Worm (Caenorhabditis elegans) whole organism, late embryonic: ENCODE measurements around the gene fbxa-224.

ENCODE experiments used
- C08G9.2 ChIP-seq: sonication (generic microtip); optimal IDR thresholded peaks from 2 replicates; lab custom pipeline; 2016; ENCODE audit warnings: mild to moderate bottlenecking, missing genetic modification characterization, moderate library complexity, missing compliant biosample characterization
- F13H6.1 ChIP-seq: sonication (generic microtip); optimal IDR thresholded peaks from 2 replicates; lab custom pipeline; 2016; ENCODE audit warnings: missing genetic modification characterization, missing compliant biosample characterization
- K09A11.1 ChIP-seq: sonication (generic microtip); optimal IDR thresholded peaks from 2 replicates; lab custom pipeline; 2017; ENCODE audit warnings: antibody characterized with exemption, mild to moderate bottlenecking, missing genetic modification characterization, missing compliant biosample characterization; ENCODE audit not compliant: insufficient read depth
- ceh-2 ChIP-seq: sonication (generic microtip); optimal IDR thresholded peaks from 2 replicates; lab custom pipeline; 2016; ENCODE audit warnings: missing genotype, missing genetic modification characterization, missing compliant biosample characterization
- ceh-31 ChIP-seq: sonication (generic microtip); optimal IDR thresholded peaks from 2 replicates; lab custom pipeline; 2016; ENCODE audit warnings: missing genetic modification characterization, missing compliant biosample characterization
- ceh-48 ChIP-seq: sonication (generic microtip); optimal IDR thresholded peaks from 2 replicates; lab custom pipeline; 2016; ENCODE audit warnings: missing genetic modification characterization, inconsistent platforms, missing compliant biosample characterization
- elt-2 ChIP-seq: sonication (generic microtip); optimal IDR thresholded peaks from 2 replicates; lab custom pipeline; 2016; ENCODE audit warnings: missing genetic modification reagents, missing genetic modification characterization, missing compliant biosample characterization
- ets-4 ChIP-seq: sonication (generic microtip); optimal IDR thresholded peaks from 2 replicates; lab custom pipeline; 2016; ENCODE audit warnings: missing genetic modification characterization, missing compliant biosample characterization
- fax-1 ChIP-seq: sonication (generic microtip); optimal IDR thresholded peaks from 2 replicates; lab custom pipeline; 2016; ENCODE audit warnings: missing genotype, missing genetic modification characterization, missing compliant biosample characterization
- pax-1 ChIP-seq: fragments of 150-350 bp; optimal IDR thresholded peaks from 2 replicates; lab custom pipeline; 2014; ENCODE audit warnings: missing biosample characterization, missing genetic modification characterization
- pha-4 ChIP-seq: fragments of 150-350 bp; optimal IDR thresholded peaks from 2 replicates; lab custom pipeline; 2018; ENCODE audit warnings: missing biosample characterization, missing genetic modification reagents, missing genetic modification characterization
- sox-4 ChIP-seq: sonication (generic microtip); optimal IDR thresholded peaks from 2 replicates; lab custom pipeline; 2017; ENCODE audit warnings: mild to moderate bottlenecking, missing genetic modification characterization, inconsistent platforms, missing compliant biosample characterization

fbxa-224 gene

ce11 chrII:7505005-7505404 is 42.9 kb downstream of the fbxa-224 start, which contains the start of gene C28F5.1:
C28F5.1 (plus strand) TSS chrII:7505305.
- TF ChIP-seq fax-1 (tag; lab: Kevin White, UChicago) (no peak), sox-4 (tag; lab: Kevin White, UChicago) (no peak), K09A11.1 (tag; lab: Kevin White, UChicago) (no peak), F13H6.1 (tag; lab: Kevin White, UChicago) (no peak), ets-4 (tag; lab: Kevin White, UChicago) (no peak), elt-2 (tag; lab: Kevin White, UChicago) (no peak), ceh-2 (tag; lab: Kevin White, UChicago) (no peak), pha-4 (no peak), C08G9.2 (tag; lab: Kevin White, UChicago) (no peak), ceh-48 (no peak)

- TF ChIP-seq pax-1 (tag; lab: Kevin White, UChicago) (no peak), ceh-31 (no peak)
Measured at ce11 chrII:7499390-7499789, 48.6 kb downstream of the fbxa-224 start, which contains the start of gene srab-14. srab-14 (minus strand) TSS chrII:7499490.
